Fruit fly (Drosophila melanogaster) whole organism, embryonic: ENCODE data around the gene CG12995.
A peak's percentile ranks its signal among the peaks of the same experiment; 100 is the strongest.

ENCODE experiments used
- C15 ChIP-seq: fragments of 200-800 bp; sonication (Bioruptor generic); IDR thresholded peaks from 3 replicates; pipeline ENCODE4 v1.3.6; 2022; ENCODE audit warnings: missing biosample characterization, missing genetic modification characterization
- CG10543 ChIP-seq: fragments of 200-800 bp; sonication (Bioruptor generic); optimal IDR thresholded peaks from 3 replicates; lab custom pipeline; 2017; ENCODE audit warnings: missing biosample characterization, mild to moderate bottlenecking, missing genetic modification characterization, moderate library complexity
- CG10654 ChIP-seq: fragments of 200-800 bp; sonication (Bioruptor generic); optimal IDR thresholded peaks from 2 replicates; lab custom pipeline; 2016; ENCODE audit warnings: missing biosample characterization, missing genetic modification characterization
- CG10959 ChIP-seq: fragments of 200-800 bp; sonication (Bioruptor generic); IDR thresholded peaks from 2 replicates; pipeline ENCODE4 v1.3.6; 2022; ENCODE audit warnings: missing biosample characterization, missing genetic modification characterization
- CG10979 ChIP-seq: fragments of 200-800 bp; sonication (Bioruptor generic); optimal IDR thresholded peaks from 2 replicates; lab custom pipeline; 2018; ENCODE audit warnings: missing biosample characterization, mild to moderate bottlenecking, missing genetic modification characterization, moderate library complexity
- CG11247 ChIP-seq: fragments of 200-800 bp; sonication (Bioruptor generic); IDR thresholded peaks from 2 replicates; pipeline ENCODE4 v1.3.6; 2022; ENCODE audit warnings: missing biosample characterization, missing genetic modification characterization
- CG11398 ChIP-seq: fragments of 200-800 bp; sonication (Bioruptor generic); optimal IDR thresholded peaks from 2 replicates; lab custom pipeline; 2016; ENCODE audit warnings: missing biosample characterization, missing genetic modification characterization
- CG11723 ChIP-seq: fragments of 200-800 bp; sonication (Bioruptor generic); optimal IDR thresholded peaks from 2 replicates; lab custom pipeline; 2017; ENCODE audit warnings: missing biosample characterization, mild to moderate bottlenecking, missing genetic modification characterization
- CG12104 ChIP-seq: fragments of 200-800 bp; sonication (Bioruptor generic); optimal IDR thresholded peaks from 3 replicates; lab custom pipeline; 2016; ENCODE audit warnings: missing biosample characterization, missing genetic modification characterization
- CG1233 ChIP-seq: fragments of 200-800 bp; sonication (Bioruptor generic); optimal IDR thresholded peaks from 4 replicates; lab custom pipeline; 2018; ENCODE audit warnings: missing biosample characterization, mild to moderate bottlenecking, missing genetic modification characterization
- CG15601 ChIP-seq: fragments of 200-800 bp; sonication (Bioruptor generic); optimal IDR thresholded peaks from 3 replicates; lab custom pipeline; 2019; ENCODE audit warnings: missing biosample characterization, mild to moderate bottlenecking, missing genetic modification characterization, moderate library complexity
- CG17186 ChIP-seq: fragments of 200-800 bp; sonication (Bioruptor generic); optimal IDR thresholded peaks from 3 replicates; lab custom pipeline; 2017; ENCODE audit warnings: missing biosample characterization, missing genetic modification reagents, missing genetic modification characterization
- CG2875 ChIP-seq: fragments of 200-800 bp; sonication (Bioruptor generic); optimal IDR thresholded peaks from 2 replicates; lab custom pipeline; 2017; ENCODE audit warnings: missing biosample characterization, mild to moderate bottlenecking, missing genetic modification characterization, missing genetic modification reagents
- CG30403 ChIP-seq: fragments of 200-800 bp; sonication (Bioruptor generic); optimal IDR thresholded peaks from 3 replicates; lab custom pipeline; 2016; ENCODE audit warnings: missing biosample characterization, missing genetic modification characterization
- CG31224 ChIP-seq: fragments of 200-800 bp; sonication (Bioruptor generic); IDR thresholded peaks from 2 replicates; pipeline ENCODE4 v1.3.6; 2022; ENCODE audit warnings: missing biosample characterization, missing genetic modification characterization
- CG32772 ChIP-seq: fragments of 200-800 bp; sonication (Bioruptor generic); IDR thresholded peaks from 2 replicates; pipeline ENCODE4 v1.3.6; 2022; ENCODE audit warnings: missing biosample characterization, missing genetic modification characterization
- CG33213 ChIP-seq: fragments of 200-800 bp; sonication (Bioruptor generic); optimal IDR thresholded peaks from 3 replicates; lab custom pipeline; 2016; ENCODE audit warnings: missing biosample characterization, missing genetic modification characterization
- CG34376 ChIP-seq: fragments of 200-800 bp; sonication (Bioruptor generic); optimal IDR thresholded peaks from 2 replicates; lab custom pipeline; 2018; ENCODE audit warnings: missing biosample characterization, mild to moderate bottlenecking, missing genetic modification characterization
- CG6689 ChIP-seq: fragments of 200-800 bp; sonication (Bioruptor generic); IDR thresholded peaks from 2 replicates; pipeline ENCODE4 v1.3.6; 2022; ENCODE audit warnings: missing biosample characterization, missing genetic modification characterization
- CG9876 ChIP-seq: fragments of 200-800 bp; sonication (Bioruptor generic); optimal IDR thresholded peaks from 2 replicates; lab custom pipeline; 2016; ENCODE audit warnings: missing biosample characterization, missing genetic modification characterization
- CrebB ChIP-seq: fragments of 200-800 bp; sonication (Bioruptor generic); optimal IDR thresholded peaks from 3 replicates; lab custom pipeline; 2018; ENCODE audit warnings: missing biosample characterization, mild to moderate bottlenecking, missing genetic modification characterization
- Fer1 ChIP-seq: fragments of 200-800 bp; sonication (Bioruptor generic); optimal IDR thresholded peaks from 2 replicates; lab custom pipeline; 2017; ENCODE audit warnings: missing biosample characterization, mild to moderate bottlenecking, missing genetic modification characterization
- Gsc ChIP-seq: fragments of 200-800 bp; sonication (Bioruptor generic); IDR thresholded peaks from 2 replicates; pipeline ENCODE4 v1.3.6; 2022; ENCODE audit warnings: missing biosample characterization, missing genetic modification characterization
- Hr3 ChIP-seq: fragments of 200-800 bp; sonication (Bioruptor generic); optimal IDR thresholded peaks from 3 replicates; lab custom pipeline; 2016; ENCODE audit warnings: missing biosample characterization, missing genetic modification characterization
- Hsf ChIP-seq: fragments of 200-800 bp; sonication (Bioruptor generic); optimal IDR thresholded peaks from 3 replicates; lab custom pipeline; 2016; ENCODE audit warnings: missing biosample characterization, missing genetic modification characterization
- Kr ChIP-seq: fragments of 200-800 bp; sonication (Bioruptor generic); optimal IDR thresholded peaks from 2 replicates; lab custom pipeline; 2017; ENCODE audit warnings: missing biosample characterization, mild to moderate bottlenecking, missing genetic modification characterization
- Lhr ChIP-seq: fragments of 200-800 bp; sonication (Bioruptor generic); optimal IDR thresholded peaks from 3 replicates; lab custom pipeline; 2017; ENCODE audit warnings: mild to moderate bottlenecking, missing biosample characterization, missing genetic modification reagents, missing genetic modification characterization
- MBD-R2 ChIP-seq: fragments of 200-800 bp; sonication (Bioruptor generic); IDR thresholded peaks from 2 replicates; pipeline ENCODE4 v1.3.6; 2022; ENCODE audit warnings: missing biosample characterization, missing genetic modification characterization
- Mad ChIP-seq: fragments of 200-800 bp; sonication (Bioruptor generic); optimal IDR thresholded peaks from 2 replicates; lab custom pipeline; 2016; ENCODE audit warnings: missing biosample characterization, missing genetic modification characterization
- PHDP ChIP-seq: fragments of 200-800 bp; sonication (Bioruptor generic); optimal IDR thresholded peaks from 3 replicates; lab custom pipeline; 2018; ENCODE audit warnings: missing biosample characterization, mild to moderate bottlenecking, missing genetic modification characterization, moderate library complexity
- Xbp1 ChIP-seq: fragments of 200-800 bp; sonication (Bioruptor generic); optimal IDR thresholded peaks from 3 replicates; lab custom pipeline; 2016; ENCODE audit warnings: missing biosample characterization, mild to moderate bottlenecking, missing genetic modification characterization
- aop ChIP-seq: fragments of 200-800 bp; sonication (Bioruptor generic); IDR thresholded peaks from 2 replicates; pipeline ENCODE4 v1.3.6; 2022; ENCODE audit warnings: missing biosample characterization, missing genetic modification characterization
- bab2 ChIP-seq: fragments of 200-800 bp; sonication (Bioruptor generic); optimal IDR thresholded peaks from 2 replicates; lab custom pipeline; 2016; ENCODE audit warnings: missing biosample characterization, missing genetic modification characterization
- bcd ChIP-seq: fragments of 200-800 bp; sonication (Bioruptor generic); optimal IDR thresholded peaks from 2 replicates; lab custom pipeline; 2017; ENCODE audit warnings: missing biosample characterization, mild to moderate bottlenecking, missing genetic modification characterization
- dysf ChIP-seq: fragments of 200-800 bp; sonication (Bioruptor generic); IDR thresholded peaks from 3 replicates; pipeline ENCODE4 v1.3.6; 2022; ENCODE audit warnings: missing biosample characterization, missing genetic modification characterization
- eyg ChIP-seq: fragments of 200-800 bp; sonication (Bioruptor generic); optimal IDR thresholded peaks from 3 replicates; lab custom pipeline; 2016; ENCODE audit warnings: missing biosample characterization, missing genetic modification characterization
- fu2 ChIP-seq: fragments of 200-800 bp; sonication (Bioruptor generic); optimal IDR thresholded peaks from 2 replicates; lab custom pipeline; 2016; ENCODE audit warnings: missing biosample characterization, missing genetic modification characterization
- gsb ChIP-seq: fragments of 200-800 bp; sonication (Bioruptor generic); IDR thresholded peaks from 2 replicates; pipeline ENCODE4 v1.3.6; 2022; ENCODE audit warnings: missing biosample characterization, missing genetic modification characterization
- insv ChIP-seq, 2 experiments: fragments of 200-800 bp; sonication (Bioruptor generic); optimal IDR thresholded peaks; 3 replicates each; lab custom pipeline; 2016 to 2018; ENCODE audit warnings: missing biosample characterization in 2 of 2, missing genetic modification characterization in 2 of 2
- lilli ChIP-seq: fragments of 200-800 bp; sonication (Bioruptor generic); optimal IDR thresholded peaks from 3 replicates; lab custom pipeline; 2016; ENCODE audit warnings: missing biosample characterization, missing genetic modification characterization
- lmd ChIP-seq: fragments of 200-800 bp; sonication (Bioruptor generic); IDR thresholded peaks from 2 replicates; pipeline ENCODE4 v1.3.6; 2022; ENCODE audit warnings: missing biosample characterization, missing genetic modification characterization
- luna ChIP-seq: fragments of 200-800 bp; sonication (Bioruptor generic); optimal IDR thresholded peaks from 2 replicates; lab custom pipeline; 2016; ENCODE audit warnings: missing biosample characterization, missing genetic modification characterization
- mam ChIP-seq: fragments of 200-800 bp; sonication (Bioruptor generic); optimal IDR thresholded peaks from 3 replicates; lab custom pipeline; 2016; ENCODE audit warnings: missing biosample characterization, missing genetic modification characterization
- p53 ChIP-seq: fragments of 200-800 bp; sonication (Bioruptor generic); optimal IDR thresholded peaks from 2 replicates; lab custom pipeline; 2016; ENCODE audit warnings: missing biosample characterization, missing genetic modification characterization
- pho ChIP-seq: fragments of 200-800 bp; sonication (Bioruptor generic); optimal IDR thresholded peaks from 2 replicates; lab custom pipeline; 2016; ENCODE audit warnings: missing biosample characterization, missing genetic modification characterization
- pros ChIP-seq: fragments of 200-800 bp; sonication (Bioruptor generic); optimal IDR thresholded peaks from 3 replicates; lab custom pipeline; 2019; ENCODE audit warnings: missing biosample characterization, mild to moderate bottlenecking, missing genetic modification characterization, moderate library complexity
- sens ChIP-seq: fragments of 200-800 bp; sonication (Bioruptor generic); peaks from one replicate; lab custom pipeline; 2016; ENCODE audit warnings: missing biosample characterization, missing genetic modification characterization
- seq ChIP-seq: fragments of 200-800 bp; sonication (Bioruptor generic); IDR thresholded peaks from 2 replicates; pipeline ENCODE4 v1.3.6; 2022; ENCODE audit warnings: missing biosample characterization, missing genetic modification characterization
- slbo ChIP-seq: fragments of 200-800 bp; sonication (Bioruptor generic); IDR thresholded peaks from 2 replicates; pipeline ENCODE4 v1.3.6; 2022; ENCODE audit warnings: missing biosample characterization, missing genetic modification characterization
- slou ChIP-seq: fragments of 200-800 bp; sonication (Bioruptor generic); optimal IDR thresholded peaks from 3 replicates; lab custom pipeline; 2016; ENCODE audit warnings: missing biosample characterization, missing genetic modification characterization
- toy ChIP-seq: fragments of 200-800 bp; sonication (Bioruptor generic); IDR thresholded peaks from 2 replicates; pipeline ENCODE4 v1.3.6; 2022; ENCODE audit warnings: missing biosample characterization, missing genetic modification characterization
- tup ChIP-seq: fragments of 200-800 bp; sonication (Bioruptor generic); optimal IDR thresholded peaks from 2 replicates; lab custom pipeline; 2016; ENCODE audit warnings: missing biosample characterization, mild to moderate bottlenecking, missing genetic modification characterization, moderate library complexity
- zfh1 ChIP-seq: fragments of 200-800 bp; sonication (Bioruptor generic); IDR thresholded peaks from 3 replicates; pipeline ENCODE4 v1.3.6; 2022; ENCODE audit warnings: missing biosample characterization, missing genetic modification characterization

The CG12995 gene

dm6 chrX:17170484-17170944 is 39.3 kb downstream of the CG12995 start (continued):
- TF ChIP-seq CG9876 (GFP tag; lab: Kevin White, UChicago) (no peak), bab2 (no peak), CG10654 (GFP tag; lab: Kevin White, UChicago) (no peak), Gsc (GFP tag; lab: Robert Waterston, UW) (no peak), CG11723 (peak; percentile 3), CG33213 (GFP tag; lab: Kevin White, UChicago) (no peak), PHDP (peak; percentile 57), pho (GFP tag; lab: Kevin White, UChicago) (no peak), CG12104 (GFP tag; lab: Kevin White, UChicago) (no peak), CrebB (tag; lab: Kevin White, UChicago) (no peak), CG30403 (GFP tag; lab: Kevin White, UChicago) (no peak), CG17186 (GFP tag; lab: Kevin White, UChicago) (no peak), Mad (GFP tag; lab: Kevin White, UChicago) (no peak), CG11247 (GFP tag; lab: Robert Waterston, UW) (peak; percentile 63; the same call in 1 of the 2 replicates), Fer1 (GFP tag; lab: Kevin White, UChicago) (peak; percentile 61), gsb (GFP tag; lab: Robert Waterston, UW) (no peak), bcd (GFP tag; lab: Kevin White, UChicago) (peak; percentile 24), slou (GFP tag; lab: Kevin White, UChicago) (no peak), zfh1 (no peak), Hsf (GFP tag; lab: Kevin White, UChicago) (no peak), pros (GFP tag; lab: Kevin White, UChicago) (no peak), CG6689 (GFP tag; lab: Robert Waterston, UW) (no peak; the same call in none of the 2 replicates), p53 (GFP tag; lab: Kevin White, UChicago) (no peak), toy (GFP tag; lab: Robert Waterston, UW) (no peak), sens (GFP tag; lab: Kevin White, UChicago) (no peak), lilli (peak; percentile 1), mam (GFP tag; lab: Kevin White, UChicago) (no peak), CG2875 (no peak), Lhr (GFP tag; lab: Kevin White, UChicago) (no peak), CG32772 (GFP tag; lab: Robert Waterston, UW) (peak; percentile 48; the same call in 1 of the 2 replicates), aop (no peak), CG1233 (peak; percentile 7), slbo (GFP tag; lab: Robert Waterston, UW) (peak; percentile 74), CG15601 (tag; lab: Kevin White, UChicago) (no peak), fu2 (GFP tag; lab: Kevin White, UChicago) (no peak), luna (GFP tag; lab: Kevin White, UChicago) (no peak), eyg (GFP tag; lab: Kevin White, UChicago) (no peak), CG10959 (no peak), CG10979 (tag; lab: Kevin White, UChicago) (no peak), seq (GFP tag; lab: Robert Waterston, UW) (peak; percentile 50; the same call in 1 of the 2 replicates), dysf (GFP tag; lab: Robert Waterston, UW) (peak; percentile 68; the same call in 2 of the 3 replicates), MBD-R2 (GFP tag; lab: Robert Waterston, UW) (peak; percentile 24; the same call in 1 of the 2 replicates), tup (GFP tag; lab: Kevin White, UChicago) (no peak), CG11398 (GFP tag; lab: Kevin White, UChicago) (no peak), CG31224 (GFP tag; lab: Robert Waterston, UW) (0 out of 2 replicates have a peak, but pooled peaks have one; percentile 28), CG34376 (GFP tag; lab: Kevin White, UChicago) (no peak), lmd (GFP tag; lab: Robert Waterston, UW) (peak; percentile 62; the same call in 1 of the 2 replicates), Hr3 (GFP tag; lab: Kevin White, UChicago) (peak; percentile 12), insv (GFP tag; optimal IDR thresholded peaks at IDR 0.05; lab: Kevin White, UChicago) (no peak), Xbp1 (peak; percentile 21), Kr (GFP tag; lab: Kevin White, UChicago) (no peak), CG10543 (GFP tag; lab: Kevin White, UChicago) (no peak), C15 (no peak)
